Fruit fly (Drosophila melanogaster) whole organism, embryonic: ENCODE data around the gene NKCC.

Experiments
- Aef1 ChIP-seq: fragments of 200-800 bp; sonication (Bioruptor generic); IDR thresholded peaks from 3 replicates; pipeline ENCODE4 v1.3.6; 2022; ENCODE audit warnings: missing biosample characterization, missing genetic modification characterization
- Atf3 ChIP-seq: fragments of 200-800 bp; sonication (Bioruptor generic); optimal IDR thresholded peaks from 3 replicates; lab custom pipeline; 2016; ENCODE audit warnings: missing biosample characterization, missing genetic modification characterization
- CG10147 ChIP-seq: fragments of 200-800 bp; sonication (Bioruptor generic); optimal IDR thresholded peaks from 2 replicates; lab custom pipeline; 2019; ENCODE audit warnings: missing biosample characterization, mild to moderate bottlenecking, missing genetic modification characterization, moderate library complexity
- CG1024 ChIP-seq: fragments of 200-800 bp; sonication (Bioruptor generic); IDR thresholded peaks from 2 replicates; pipeline ENCODE4 v1.3.6; 2022; ENCODE audit warnings: missing biosample characterization, missing genetic modification characterization
- CG14667 ChIP-seq: fragments of 200-800 bp; sonication (Bioruptor generic); IDR thresholded peaks from 2 replicates; pipeline ENCODE4 v1.3.6; 2022; ENCODE audit warnings: missing biosample characterization, missing genetic modification characterization
- CG15514 ChIP-seq: fragments of 200-800 bp; sonication (Bioruptor generic); optimal IDR thresholded peaks from 3 replicates; lab custom pipeline; 2017; ENCODE audit warnings: missing biosample characterization, missing genetic modification characterization, mild to moderate bottlenecking, moderate library complexity, missing genetic modification reagents
- CG17186 ChIP-seq: fragments of 200-800 bp; sonication (Bioruptor generic); optimal IDR thresholded peaks from 3 replicates; lab custom pipeline; 2017; ENCODE audit warnings: missing biosample characterization, missing genetic modification reagents, missing genetic modification characterization
- CG17359 ChIP-seq: fragments of 200-800 bp; sonication (Bioruptor generic); optimal IDR thresholded peaks from 3 replicates; lab custom pipeline; 2018; ENCODE audit warnings: missing biosample characterization, mild to moderate bottlenecking, missing genetic modification characterization, moderate library complexity
- CG17612 ChIP-seq: fragments of 200-800 bp; sonication (Bioruptor generic); IDR thresholded peaks from 2 replicates; pipeline ENCODE4 v1.3.6; 2022; ENCODE audit warnings: missing biosample characterization, missing genetic modification characterization
- CG18262 ChIP-seq: fragments of 200-800 bp; optimal IDR thresholded peaks from 3 replicates; lab custom pipeline; 2019; ENCODE audit warnings: missing biosample characterization, mild to moderate bottlenecking, missing genetic modification characterization, moderate library complexity
- CG18764 ChIP-seq: fragments of 200-800 bp; sonication (Bioruptor generic); optimal IDR thresholded peaks from 3 replicates; lab custom pipeline; 2016; ENCODE audit warnings: missing biosample characterization, missing genetic modification characterization
- CG2120 ChIP-seq: fragments of 200-800 bp; sonication (Bioruptor generic); optimal IDR thresholded peaks from 3 replicates; lab custom pipeline; 2016; ENCODE audit warnings: missing biosample characterization, missing genetic modification characterization
- CG2129 ChIP-seq: fragments of 200-800 bp; sonication (Bioruptor generic); IDR thresholded peaks from 2 replicates; pipeline ENCODE4 v1.3.6; 2022; ENCODE audit warnings: missing biosample characterization, missing genetic modification characterization; ENCODE audit not compliant: partially characterized antibody
- CG2875 ChIP-seq: fragments of 200-800 bp; sonication (Bioruptor generic); optimal IDR thresholded peaks from 2 replicates; lab custom pipeline; 2017; ENCODE audit warnings: missing biosample characterization, mild to moderate bottlenecking, missing genetic modification characterization, missing genetic modification reagents
- CG30403 ChIP-seq: fragments of 200-800 bp; sonication (Bioruptor generic); optimal IDR thresholded peaks from 3 replicates; lab custom pipeline; 2016; ENCODE audit warnings: missing biosample characterization, missing genetic modification characterization
- CG3065 ChIP-seq: fragments of 200-800 bp; sonication (Bioruptor generic); optimal IDR thresholded peaks from 2 replicates; lab custom pipeline; 2016; ENCODE audit warnings: missing biosample characterization, missing genetic modification characterization
- CG3281 ChIP-seq: fragments of 200-800 bp; sonication (Bioruptor generic); optimal IDR thresholded peaks from 3 replicates; lab custom pipeline; 2017; ENCODE audit warnings: missing biosample characterization, mild to moderate bottlenecking, missing genetic modification characterization
- CG4617 ChIP-seq: fragments of 200-800 bp; sonication (Bioruptor generic); optimal IDR thresholded peaks from 3 replicates; lab custom pipeline; 2016; ENCODE audit warnings: missing biosample characterization, missing genetic modification characterization, borderline replicate concordance
- CG6854 ChIP-seq: fragments of 200-800 bp; sonication (Bioruptor generic); optimal IDR thresholded peaks from 3 replicates; lab custom pipeline; 2017; ENCODE audit warnings: missing biosample characterization, mild to moderate bottlenecking, missing genetic modification characterization
- CG7556 ChIP-seq: fragments of 200-800 bp; sonication (Bioruptor generic); optimal IDR thresholded peaks from 2 replicates; lab custom pipeline; 2017; ENCODE audit warnings: missing biosample characterization, mild to moderate bottlenecking, missing genetic modification characterization
- CG7928 ChIP-seq: fragments of 200-800 bp; sonication (Bioruptor generic); optimal IDR thresholded peaks from 2 replicates; lab custom pipeline; 2017; ENCODE audit warnings: missing biosample characterization, mild to moderate bottlenecking, missing genetic modification characterization
- CG8281 ChIP-seq: fragments of 200-800 bp; sonication (Bioruptor generic); optimal IDR thresholded peaks from 2 replicates; lab custom pipeline; 2018; ENCODE audit warnings: missing biosample characterization, mild to moderate bottlenecking, missing genetic modification characterization, moderate library complexity
- CG9609 ChIP-seq: fragments of 200-800 bp; sonication (Bioruptor generic); optimal IDR thresholded peaks from 3 replicates; lab custom pipeline; 2016; ENCODE audit warnings: missing biosample characterization, missing genetic modification characterization
- CkIIα-i1 ChIP-seq: fragments of 200-800 bp; sonication (Bioruptor generic); IDR thresholded peaks from 2 replicates; pipeline ENCODE4 v1.3.6; 2022; ENCODE audit warnings: missing biosample characterization, missing genetic modification characterization
- Doc2 ChIP-seq: fragments of 200-800 bp; sonication (Bioruptor generic); IDR thresholded peaks from 2 replicates; pipeline ENCODE4 v1.3.6; 2022; ENCODE audit warnings: missing biosample characterization, missing genetic modification characterization
- Hmr ChIP-seq: fragments of 200-800 bp; sonication (Bioruptor generic); optimal IDR thresholded peaks from 3 replicates; lab custom pipeline; 2017; ENCODE audit warnings: mild to moderate bottlenecking, missing biosample characterization, missing genetic modification reagents, missing genetic modification characterization
- Hr51 ChIP-seq, 2 experiments: fragments of 200-800 bp; sonication (Bioruptor generic); optimal IDR thresholded peaks; 2 replicates in 1 of 2; 3 replicates in 1 of 2; lab custom pipeline; 2016 to 2018; ENCODE audit warnings: missing biosample characterization in 2 of 2, missing genetic modification characterization in 2 of 2, mild to moderate bottlenecking in 1 of 2, moderate library complexity in 1 of 2
- MBD-R2 ChIP-seq: fragments of 200-800 bp; sonication (Bioruptor generic); IDR thresholded peaks from 2 replicates; pipeline ENCODE4 v1.3.6; 2022; ENCODE audit warnings: missing biosample characterization, missing genetic modification characterization
- Med ChIP-seq: fragments of 200-800 bp; sonication (Bioruptor generic); peaks from one replicate; lab custom pipeline; 2016; ENCODE audit warnings: missing biosample characterization, missing genetic modification characterization, mild to moderate bottlenecking, inconsistent platforms, moderate library complexity
- Nf-YA ChIP-seq: fragments of 200-800 bp; sonication (Bioruptor generic); IDR thresholded peaks from 2 replicates; pipeline ENCODE4 v1.3.6; 2022; ENCODE audit warnings: missing biosample characterization, missing genetic modification characterization
- Tbp ChIP-seq: fragments of >200 bp; optimal IDR thresholded peaks from 2 replicates; lab custom pipeline; 2018; ENCODE audit warnings: missing biosample characterization, missing genetic modification characterization
- bigmax ChIP-seq: fragments of 200-800 bp; sonication (Bioruptor generic); optimal IDR thresholded peaks from 2 replicates; lab custom pipeline; 2018; ENCODE audit warnings: missing biosample characterization, mild to moderate bottlenecking, missing genetic modification characterization
- ewg ChIP-seq: fragments of 200-800 bp; sonication (Bioruptor generic); optimal IDR thresholded peaks from 3 replicates; lab custom pipeline; 2017; ENCODE audit warnings: mild to moderate bottlenecking, missing biosample characterization, missing genetic modification reagents, missing genetic modification characterization
- fd96Cb ChIP-seq: fragments of 200-800 bp; sonication (Bioruptor generic); optimal IDR thresholded peaks from 2 replicates; lab custom pipeline; 2018; ENCODE audit warnings: missing biosample characterization, mild to moderate bottlenecking, missing genetic modification characterization, moderate library complexity
- jing ChIP-seq: fragments of 200-800 bp; sonication (Bioruptor generic); optimal IDR thresholded peaks from 2 replicates; lab custom pipeline; 2018; ENCODE audit warnings: missing biosample characterization, mild to moderate bottlenecking, missing genetic modification characterization
- nmo ChIP-seq: fragments of 200-800 bp; sonication (Bioruptor generic); optimal IDR thresholded peaks from 2 replicates; lab custom pipeline; 2018; ENCODE audit warnings: missing biosample characterization, mild to moderate bottlenecking, missing genetic modification characterization, moderate library complexity
- p53 ChIP-seq: fragments of 200-800 bp; sonication (Bioruptor generic); optimal IDR thresholded peaks from 2 replicates; lab custom pipeline; 2016; ENCODE audit warnings: missing biosample characterization, missing genetic modification characterization
- pan ChIP-seq, 4 experiments: fragments of >200 bp in 3 of 4; fragments of 200-800 bp in 1 of 4; sonication (Bioruptor generic) in 1 of 4; optimal IDR thresholded peaks in 3 of 4; IDR thresholded peaks in 1 of 4; 2 replicates each; pipeline versions ENCODE4 v1.3.6 to Lab custom; 2017 to 2022; ENCODE audit warnings: missing biosample characterization in 2 of 4, missing genetic modification characterization in 2 of 4, mixed read lengths in 1 of 4
- pita ChIP-seq: fragments of 200-800 bp; sonication (Bioruptor generic); optimal IDR thresholded peaks from 2 replicates; lab custom pipeline; 2017; ENCODE audit warnings: missing biosample characterization, mild to moderate bottlenecking, missing genetic modification characterization
- prd ChIP-seq, 3 experiments: fragments of >200 bp in 2 of 3; fragments of 200-800 bp in 1 of 3; sonication (Bioruptor generic) in 1 of 3; optimal IDR thresholded peaks in 2 of 3; IDR thresholded peaks in 1 of 3; 2 replicates in 2 of 3; 3 replicates in 1 of 3; pipeline versions ENCODE4 v1.3.6 to Lab custom; 2017 to 2022; ENCODE audit warnings: missing biosample characterization in 1 of 3, missing genetic modification characterization in 1 of 3
- ranshi ChIP-seq: fragments of 200-800 bp; sonication (Bioruptor generic); IDR thresholded peaks from 2 replicates; pipeline ENCODE4 v1.3.6; 2022; ENCODE audit warnings: missing biosample characterization, missing genetic modification characterization
- row ChIP-seq: fragments of 200-800 bp; sonication (Bioruptor generic); IDR thresholded peaks from 3 replicates; pipeline ENCODE4 v1.3.6; 2022; ENCODE audit warnings: missing biosample characterization, missing genetic modification characterization
- schlank ChIP-seq: fragments of 200-800 bp; sonication (Bioruptor generic); optimal IDR thresholded peaks from 2 replicates; lab custom pipeline; 2018; ENCODE audit warnings: missing biosample characterization, mild to moderate bottlenecking, missing genetic modification characterization
- toy ChIP-seq: fragments of 200-800 bp; sonication (Bioruptor generic); IDR thresholded peaks from 2 replicates; pipeline ENCODE4 v1.3.6; 2022; ENCODE audit warnings: missing biosample characterization, missing genetic modification characterization
- wek ChIP-seq: fragments of 200-800 bp; sonication (Bioruptor generic); optimal IDR thresholded peaks from 3 replicates; lab custom pipeline; 2018; ENCODE audit warnings: missing biosample characterization, mild to moderate bottlenecking, missing genetic modification characterization, moderate library complexity

NKCC gene

dm6 chr3R:5454334-5454733 is 48.2 kb downstream of the NKCC start (continued):
- peak; percentile 81 for TF ChIP-seq Med
- no peak for TF ChIP-seq CG17186 (GFP tag; lab: Kevin White, UChicago)
- no peak for TF ChIP-seq CG2875
- no peak for TF ChIP-seq CG17359 (tag; lab: Kevin White, UChicago)
- TF ChIP-seq CG14667 (GFP tag; lab: Robert Waterston, UW) = no peak
- TF ChIP-seq CG17612 (GFP tag; lab: Robert Waterston, UW) = no peak
- no peak for TF ChIP-seq CG10147 (GFP tag; lab: Kevin White, UChicago)
- no peak for TF ChIP-seq wek (GFP tag; lab: Kevin White, UChicago)
- TF ChIP-seq toy (GFP tag; lab: Robert Waterston, UW) = no peak
- TF ChIP-seq CG8281 (tag; lab: Kevin White, UChicago) = no peak
- TF ChIP-seq CG18764 (GFP tag; lab: Kevin White, UChicago) = no peak
- TF ChIP-seq pita (GFP tag; lab: Kevin White, UChicago) = no peak
- TF ChIP-seq ranshi (GFP tag; lab: Robert Waterston, UW) = no peak
- peak; percentile 5 for TF ChIP-seq CG15514 (GFP tag; lab: Kevin White, UChicago)
- TF ChIP-seq CG3065 (GFP tag; lab: Kevin White, UChicago) = no peak
- TF ChIP-seq MBD-R2 = no peak
- peak; percentile 26 for TF ChIP-seq CG2120 (GFP tag; lab: Kevin White, UChicago)
- TF ChIP-seq schlank (tag; lab: Kevin White, UChicago) = no peak
- TF ChIP-seq ewg = no peak
- no peak for TF ChIP-seq Nf-YA (GFP tag; lab: Robert Waterston, UW)
- no peak for TF ChIP-seq Hr51 (GFP tag; optimal IDR thresholded peaks at IDR 0.05; lab: Kevin White, UChicago)
- TF ChIP-seq CG9609 = no peak
- no peak for TF ChIP-seq CG6854 (GFP tag; lab: Kevin White, UChicago)
- TF ChIP-seq CG4617 = no peak
- no peak for TF ChIP-seq nmo (GFP tag; lab: Kevin White, UChicago)
- TF ChIP-seq Tbp (GFP tag; lab: Kevin White, UChicago) = no peak
- no peak for TF ChIP-seq Doc2 (GFP tag; lab: Robert Waterston, UW)
- TF ChIP-seq CG3281 (GFP tag; lab: Kevin White, UChicago) = peak; percentile 16
- TF ChIP-seq pan (optimal IDR thresholded peaks at IDR 0.05; lab: Kevin White, UChicago) = no peak
- no peak for TF ChIP-seq pan (GFP tag; optimal IDR thresholded peaks at IDR 0.05 in 1 of 2, IDR thresholded peaks at IDR 0.05 in 1 of 2)
- no peak for TF ChIP-seq fd96Cb (tag; lab: Kevin White, UChicago)
- TF ChIP-seq CG1024 (GFP tag; lab: Robert Waterston, UW) = no peak
- TF ChIP-seq Aef1 (GFP tag; lab: Robert Waterston, UW) = no peak
- no peak for TF ChIP-seq prd (optimal IDR thresholded peaks at IDR 0.05; lab: Kevin White, UChicago)
- peak; percentile 38; the same call in 1 of the 3 replicates for TF ChIP-seq prd (GFP tag; IDR thresholded peaks at IDR 0.05; lab: Robert Waterston, UW)
- no peak for TF ChIP-seq p53
- TF ChIP-seq CG2129 (GFP tag; lab: Robert Waterston, UW) = no peak
- TF ChIP-seq row (GFP tag; lab: Robert Waterston, UW) = no peak
- TF ChIP-seq CG30403 (GFP tag; lab: Kevin White, UChicago) = no peak
- no peak for TF ChIP-seq jing (GFP tag; lab: Kevin White, UChicago)
- TF ChIP-seq CG7556 (GFP tag; lab: Kevin White, UChicago) = no peak
- TF ChIP-seq Hmr (GFP tag; lab: Kevin White, UChicago) = peak; percentile 37
- no peak for TF ChIP-seq CkIIα-i1 (GFP tag; lab: Robert Waterston, UW)
- no peak for TF ChIP-seq Atf3
- no peak for TF ChIP-seq bigmax (GFP tag; lab: Kevin White, UChicago)
- TF ChIP-seq CG7928 = no peak
- TF ChIP-seq CG18262 (tag; lab: Kevin White, UChicago) = no peak
